Fruit fly (Drosophila melanogaster) whole organism, pupa: Measurements from ENCODE around the gene CG34043.

Experiments
- CG10348 ChIP-seq: fragments of 200-800 bp; sonication (Bioruptor generic); IDR thresholded peaks from 2 replicates; pipeline ENCODE4 v1.3.6; 2022; ENCODE audit warnings: missing biosample characterization, missing genetic modification characterization
- CG15710 ChIP-seq: fragments of 200-800 bp; sonication (Bioruptor generic); optimal IDR thresholded peaks from 2 replicates; lab custom pipeline; 2018; ENCODE audit warnings: missing biosample characterization, mild to moderate bottlenecking, missing genetic modification characterization, moderate library complexity
- D1 ChIP-seq: fragments of 200-800 bp; sonication (Bioruptor generic); optimal IDR thresholded peaks from 2 replicates; lab custom pipeline; 2018; ENCODE audit warnings: missing biosample characterization, mild to moderate bottlenecking, missing genetic modification characterization, moderate library complexity
- Pif1A ChIP-seq: fragments of 200-800 bp; sonication (Bioruptor generic); optimal IDR thresholded peaks from 3 replicates; lab custom pipeline; 2016; ENCODE audit warnings: missing biosample characterization, missing genetic modification characterization

- TF ChIP-seq Pif1A (GFP tag; lab: Kevin White, UChicago) (no peak), CG15710 (tag; lab: Kevin White, UChicago) (no peak), D1 (tag; lab: Kevin White, UChicago) (no peak), CG10348 (GFP tag; lab: Robert Waterston, UW) (no peak)
These were observed 30.2 kb downstream of the CG34043 start, which contains the start of the genes bsk and CG31717 for dm6 chr2L:10250441-10250847.
